Worm (Caenorhabditis elegans) whole organism, late embryonic: ENCODE results near the gene F40F11.3.

Experiments used
- C08G9.2 ChIP-seq: sonication (generic microtip); optimal IDR thresholded peaks from 2 replicates; lab custom pipeline; 2016; ENCODE audit warnings: mild to moderate bottlenecking, missing genetic modification characterization, moderate library complexity, missing compliant biosample characterization
- C38D4.7 ChIP-seq: fragments of 200-800 bp; sonication (Bioruptor generic); optimal IDR thresholded peaks from 2 replicates; lab custom pipeline; 2018; ENCODE audit warnings: mild to moderate bottlenecking, missing genetic modification characterization, moderate library complexity, missing compliant biosample characterization
- T23F11.4 ChIP-seq: fragments of 200-800 bp; sonication (Bioruptor generic); optimal IDR thresholded peaks from 2 replicates; lab custom pipeline; 2018; ENCODE audit warnings: mild to moderate bottlenecking, missing genetic modification characterization, missing compliant biosample characterization
- Y22D7AL.16 ChIP-seq: sonication (generic microtip); optimal IDR thresholded peaks from 2 replicates; lab custom pipeline; 2016; ENCODE audit warnings: missing genetic modification characterization, missing compliant biosample characterization
- ceh-18 ChIP-seq: sonication (generic microtip); optimal IDR thresholded peaks from 2 replicates; lab custom pipeline; 2016; ENCODE audit warnings: missing genetic modification characterization, missing compliant biosample characterization
- ceh-22 ChIP-seq: sonication (generic microtip); optimal IDR thresholded peaks from 2 replicates; lab custom pipeline; 2017; ENCODE audit warnings: missing biosample characterization, missing genetic modification characterization
- ceh-30 ChIP-seq: fragments of 150-350 bp; optimal IDR thresholded peaks from 2 replicates; lab custom pipeline; 2014; ENCODE audit warnings: missing biosample characterization, missing genetic modification characterization
- ceh-34 ChIP-seq: sonication (generic microtip); optimal IDR thresholded peaks from 2 replicates; lab custom pipeline; 2016; ENCODE audit warnings: mild to moderate bottlenecking, missing genetic modification characterization, missing compliant biosample characterization
- ceh-6 ChIP-seq: fragments of 200-800 bp; sonication (Bioruptor generic); optimal IDR thresholded peaks from 2 replicates; lab custom pipeline; 2018; ENCODE audit warnings: mild to moderate bottlenecking, missing genetic modification characterization, missing compliant biosample characterization
- ceh-9 ChIP-seq: sonication (generic microtip); optimal IDR thresholded peaks from 2 replicates; lab custom pipeline; 2016; ENCODE audit warnings: mild to moderate bottlenecking, missing genetic modification characterization, inconsistent platforms, missing compliant biosample characterization
- dmd-4 ChIP-seq: sonication (generic microtip); optimal IDR thresholded peaks from 2 replicates; lab custom pipeline; 2016; ENCODE audit warnings: borderline replicate concordance, missing genetic modification characterization, missing compliant biosample characterization
- dve-1 ChIP-seq: sonication (generic microtip); optimal IDR thresholded peaks from 2 replicates; lab custom pipeline; 2017; ENCODE audit warnings: antibody characterized with exemption, mild to moderate bottlenecking, missing genetic modification characterization, missing compliant biosample characterization
- elt-4 ChIP-seq: sonication (generic microtip); optimal IDR thresholded peaks from 2 replicates; lab custom pipeline; 2016; ENCODE audit warnings: missing genetic modification characterization, missing compliant biosample characterization
- eyg-1 ChIP-seq: sonication (generic microtip); optimal IDR thresholded peaks from 2 replicates; lab custom pipeline; 2016; ENCODE audit warnings: missing genotype, missing genetic modification characterization, missing compliant biosample characterization
- fkh-10 ChIP-seq: fragments of 150-350 bp; optimal IDR thresholded peaks from 2 replicates; lab custom pipeline; 2014; ENCODE audit warnings: missing biosample characterization, missing genetic modification reagents, missing genetic modification characterization
- fkh-6 ChIP-seq: sonication (generic microtip); optimal IDR thresholded peaks from 2 replicates; lab custom pipeline; 2016; ENCODE audit warnings: missing genetic modification characterization, missing compliant biosample characterization
- gmeb-2 ChIP-seq: sonication (generic microtip); optimal IDR thresholded peaks from 2 replicates; lab custom pipeline; 2016; ENCODE audit warnings: missing genetic modification characterization, inconsistent platforms, missing compliant biosample characterization
- hlh-13 ChIP-seq: fragments of 200-800 bp; sonication (Bioruptor generic); optimal IDR thresholded peaks from 2 replicates; lab custom pipeline; 2018; ENCODE audit warnings: mild to moderate bottlenecking, missing genetic modification characterization, missing compliant biosample characterization
- hlh-15 ChIP-seq: sonication (generic microtip); optimal IDR thresholded peaks from 2 replicates; lab custom pipeline; 2016; ENCODE audit warnings: missing genetic modification characterization, missing compliant biosample characterization
- hlh-30 ChIP-seq: sonication (generic microtip); optimal IDR thresholded peaks from 2 replicates; lab custom pipeline; 2017; ENCODE audit warnings: antibody characterized with exemption, missing genetic modification characterization, missing compliant biosample characterization; ENCODE audit not compliant: insufficient read depth
- hlh-8 ChIP-seq: sonication (generic microtip); optimal IDR thresholded peaks from 2 replicates; lab custom pipeline; 2016; ENCODE audit warnings: missing genotype, missing genetic modification characterization, missing compliant biosample characterization
- lim-6 ChIP-seq: sonication (generic microtip); optimal IDR thresholded peaks from 2 replicates; lab custom pipeline; 2016; ENCODE audit warnings: missing genetic modification characterization, missing compliant biosample characterization
- lin-11 ChIP-seq: fragments of 200-800 bp; sonication (Bioruptor generic); optimal IDR thresholded peaks from 2 replicates; lab custom pipeline; 2018; ENCODE audit warnings: mild to moderate bottlenecking, missing genetic modification characterization, missing compliant biosample characterization
- mec-3 ChIP-seq: sonication (generic microtip); optimal IDR thresholded peaks from 2 replicates; lab custom pipeline; 2016; ENCODE audit warnings: borderline replicate concordance, missing genetic modification characterization, missing compliant biosample characterization
- nfya-1 ChIP-seq: sonication (generic microtip); optimal IDR thresholded peaks from 2 replicates; lab custom pipeline; 2017; ENCODE audit warnings: missing genetic modification characterization, mild to moderate bottlenecking, missing compliant biosample characterization, antibody characterized with exemption, moderate library complexity
- nhr-232 ChIP-seq: sonication (generic microtip); optimal IDR thresholded peaks from 2 replicates; lab custom pipeline; 2016; ENCODE audit warnings: missing genetic modification characterization, missing compliant biosample characterization
- pag-3 ChIP-seq: sonication (generic microtip); optimal IDR thresholded peaks from 2 replicates; lab custom pipeline; 2016; ENCODE audit warnings: missing compliant biosample characterization, missing genetic modification characterization, borderline replicate concordance
- pat-9 ChIP-seq: fragments of 200-800 bp; sonication (Bioruptor generic); optimal IDR thresholded peaks from 2 replicates; lab custom pipeline; 2018; ENCODE audit warnings: mild to moderate bottlenecking, missing genetic modification characterization, moderate library complexity, missing compliant biosample characterization
- pax-1 ChIP-seq: fragments of 150-350 bp; optimal IDR thresholded peaks from 2 replicates; lab custom pipeline; 2014; ENCODE audit warnings: missing biosample characterization, missing genetic modification characterization
- pha-2 ChIP-seq: sonication (generic microtip); optimal IDR thresholded peaks from 2 replicates; lab custom pipeline; 2017; ENCODE audit warnings: mild to moderate bottlenecking, missing genetic modification characterization, missing compliant biosample characterization
- ref-2 ChIP-seq: sonication (generic microtip); optimal IDR thresholded peaks from 2 replicates; lab custom pipeline; 2016; ENCODE audit warnings: missing genetic modification characterization, missing compliant biosample characterization
- syd-9 ChIP-seq: sonication (generic microtip); optimal IDR thresholded peaks from 2 replicates; lab custom pipeline; 2016; ENCODE audit warnings: mild to moderate bottlenecking, missing genetic modification characterization, moderate library complexity, missing compliant biosample characterization
- tbx-2 ChIP-seq: sonication (generic microtip); optimal IDR thresholded peaks from 2 replicates; lab custom pipeline; 2016; ENCODE audit warnings: missing genetic modification characterization, missing compliant biosample characterization
- ttx-3 ChIP-seq: sonication (generic microtip); optimal IDR thresholded peaks from 2 replicates; lab custom pipeline; 2016; ENCODE audit warnings: missing genetic modification reagents, missing genetic modification characterization, missing compliant biosample characterization
- unc-3 ChIP-seq, 2 experiments: fragments of 200-800 bp in 1 of 2; sonication (Bioruptor generic) in 1 of 2; sonication (generic microtip) in 1 of 2; conservative IDR thresholded peaks in 1 of 2; optimal IDR thresholded peaks in 1 of 2; 2 replicates each; pipeline versions ENCODE4 v1.3.6 to Lab custom; 2016 to 2022; ENCODE audit warnings: missing compliant biosample characterization in 2 of 2, missing genetic modification characterization in 2 of 2, missing genetic modification reagents in 1 of 2
- unc-42 ChIP-seq: sonication (generic microtip); optimal IDR thresholded peaks from 2 replicates; lab custom pipeline; 2016; ENCODE audit warnings: missing genotype, missing genetic modification characterization, missing compliant biosample characterization
- unc-55 ChIP-seq: sonication (generic microtip); optimal IDR thresholded peaks from 2 replicates; lab custom pipeline; 2017; ENCODE audit warnings: missing biosample characterization, missing genetic modification reagents, missing genetic modification characterization
- unc-86 ChIP-seq: sonication (generic microtip); optimal IDR thresholded peaks from 2 replicates; lab custom pipeline; 2016; ENCODE audit warnings: missing genetic modification characterization, missing compliant biosample characterization
- zip-5 ChIP-seq: sonication (generic microtip); optimal IDR thresholded peaks from 2 replicates; lab custom pipeline; 2016; ENCODE audit warnings: missing genetic modification characterization, missing compliant biosample characterization

Gene F40F11.3

DNA sequence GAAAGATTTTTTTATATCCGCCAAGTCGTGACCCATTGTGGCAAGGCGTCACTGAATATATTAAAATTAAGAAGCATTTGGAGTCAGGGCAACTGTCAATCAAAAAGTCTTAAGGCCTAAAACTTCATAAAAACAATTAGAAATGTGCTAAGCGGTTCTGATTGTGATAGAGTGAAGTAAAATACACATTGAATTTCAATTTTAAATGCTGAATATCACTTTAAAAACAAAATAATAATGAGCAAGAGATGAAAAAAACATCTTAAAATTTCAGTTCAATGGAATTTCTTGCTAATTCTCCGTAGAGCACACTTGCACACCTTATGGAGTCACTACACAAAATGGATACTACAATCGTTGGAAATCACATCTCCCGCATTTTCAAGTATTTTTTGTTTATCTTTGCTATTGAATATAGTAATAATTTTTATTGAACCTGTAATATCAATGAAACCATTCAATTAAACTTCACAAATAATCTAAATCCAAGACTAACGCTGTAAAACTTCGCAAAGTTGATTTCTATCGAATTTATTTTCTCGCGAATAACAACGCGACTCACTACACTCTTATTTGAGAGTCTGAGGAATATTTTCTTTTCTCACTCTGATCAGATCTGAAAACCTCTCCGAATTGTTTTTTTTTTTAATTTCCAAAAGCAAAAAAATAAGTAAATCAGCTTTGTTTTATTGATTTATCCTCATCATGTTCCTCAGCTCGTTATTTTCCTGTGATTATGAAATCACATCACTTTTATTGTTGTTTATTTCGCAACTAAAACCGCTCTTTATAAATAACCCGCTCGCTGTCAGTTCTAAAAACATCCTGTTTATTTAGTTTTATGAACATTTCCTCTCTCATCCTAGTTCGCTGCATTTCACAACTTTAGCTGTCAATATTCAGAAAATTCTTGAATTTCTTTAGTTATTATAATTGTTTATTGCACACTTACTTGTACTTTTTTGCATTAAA lies 41.9 kb upstream of the F40F11.3 start, which contains the start of gene mars-1 (continued):
- TF ChIP-seq ceh-18 (tag; lab: Kevin White, UChicago): peak; percentile 50
- TF ChIP-seq ttx-3 (tag; lab: Kevin White, UChicago): no peak
- peak; percentile 57 for TF ChIP-seq unc-86 (tag; lab: Kevin White, UChicago)
- TF ChIP-seq mec-3 (tag; lab: Kevin White, UChicago): peak; percentile 49

DNA sequence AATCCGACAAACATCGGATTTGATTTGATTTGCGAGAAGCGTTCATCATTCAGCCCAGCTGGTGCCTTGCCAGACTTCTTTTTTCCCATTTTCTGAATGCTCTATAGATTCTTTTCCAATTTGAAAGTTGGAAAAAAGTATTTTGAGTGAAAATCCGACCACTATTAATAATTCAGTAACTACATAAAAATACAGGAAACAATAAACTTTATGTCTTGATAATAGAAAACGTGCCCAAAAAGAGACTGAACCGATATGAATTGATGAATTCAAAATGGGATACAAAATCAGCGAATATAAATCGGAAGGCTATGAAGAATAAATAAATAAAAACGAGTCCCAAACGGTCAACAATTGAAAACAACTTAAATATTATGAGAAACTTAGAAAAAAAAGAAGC lies 37.9 kb upstream of the F40F11.3 start, which contains the start of gene F58B3.4:
F58B3.4 (minus strand) TSS at position 101 of the 400 bp plus-strand sequence.
- TF ChIP-seq zip-5 (tag; lab: Kevin White, UChicago) (no peak), hlh-15 (tag; lab: Kevin White, UChicago) (no peak), gmeb-2 (tag; lab: Kevin White, UChicago) (no peak), eyg-1 (no peak), unc-3 (GFP tag; conservative IDR thresholded peaks at IDR 0.05; lab: Robert Waterston, UW) (no peak), unc-3 (tag; optimal IDR thresholded peaks at IDR 0.05; lab: Kevin White, UChicago) (no peak), unc-55 (GFP tag; lab: Kevin White, UChicago) (no peak), ceh-34 (no peak), pag-3 (tag; lab: Kevin White, UChicago) (no peak), ceh-6 (GFP tag; lab: Kevin White, UChicago) (no peak), hlh-8 (no peak), pax-1 (tag; lab: Kevin White, UChicago) (no peak), ref-2 (no peak), syd-9 (tag; lab: Kevin White, UChicago) (no peak), nfya-1 (tag; lab: Kevin White, UChicago) (no peak), elt-4 (tag; lab: Kevin White, UChicago) (no peak), pat-9 (tag; lab: Kevin White, UChicago) (no peak), dve-1 (no peak)

DNA sequence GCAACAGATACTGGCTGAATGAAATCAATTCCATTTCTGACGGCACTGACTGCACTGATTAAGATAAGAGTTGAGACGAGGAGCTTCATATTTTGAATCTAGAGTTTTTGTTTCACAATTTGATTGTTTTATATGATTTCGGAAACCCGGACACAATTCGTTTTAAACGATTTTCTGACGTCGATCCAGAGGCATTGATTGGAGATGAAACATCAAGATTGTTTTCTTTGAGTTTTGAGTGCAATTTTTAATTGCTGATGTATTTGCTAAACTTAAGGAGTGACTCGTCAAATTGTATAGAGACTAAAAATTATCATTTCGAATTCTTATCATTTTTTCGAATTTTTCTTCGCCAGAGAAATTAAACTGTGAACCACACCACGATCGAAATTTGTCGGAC lies 34.0 kb upstream of the F40F11.3 start, which contains the start of gene lys-6:
lys-6 (minus strand) TSS at position 101 of the 400 bp plus-strand sequence.
- no peak for TF ChIP-seq hlh-30 (tag; lab: Kevin White, UChicago)
- TF ChIP-seq dmd-4 (tag; lab: Kevin White, UChicago): no peak
- no peak for TF ChIP-seq hlh-13
- no peak for TF ChIP-seq nhr-232 (tag; lab: Kevin White, UChicago)
- no peak for TF ChIP-seq ceh-30
- TF ChIP-seq lin-11: no peak
- TF ChIP-seq, all 69 proteins: peak for 0

DNA sequence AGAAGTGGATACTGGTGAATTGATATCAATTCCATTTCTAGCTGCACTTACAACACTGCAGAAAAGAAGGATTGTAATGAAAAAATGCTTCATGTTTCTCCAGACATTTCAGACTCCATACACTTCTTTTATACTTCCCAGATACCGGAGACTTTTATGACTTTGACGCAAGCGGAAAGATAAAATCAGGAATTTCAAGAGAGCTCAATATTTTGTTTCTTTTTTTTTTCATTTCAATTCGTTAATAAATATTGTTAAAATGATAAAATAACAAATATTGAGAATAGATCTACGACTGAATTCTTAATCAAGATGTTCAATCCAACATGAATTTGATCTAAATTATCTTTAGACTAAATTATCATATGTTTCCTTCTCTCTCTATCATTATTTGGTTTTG lies 31.7 kb upstream of the F40F11.3 start, which contains the start of gene lys-5:
lys-5 (minus strand) TSS at position 101 of the 400 bp plus-strand sequence.
- TF ChIP-seq fkh-6 (tag; lab: Kevin White, UChicago): no peak
- TF ChIP-seq Y22D7AL.16 (tag; lab: Kevin White, UChicago): no peak
- no peak for TF ChIP-seq ceh-9 (tag; lab: Kevin White, UChicago)
- TF ChIP-seq T23F11.4 (GFP tag; lab: Kevin White, UChicago): no peak
- TF ChIP-seq tbx-2 (tag; lab: Kevin White, UChicago): no peak
- TF ChIP-seq unc-3 (GFP tag; conservative IDR thresholded peaks at IDR 0.05; lab: Robert Waterston, UW): no peak
- TF ChIP-seq unc-3 (tag; optimal IDR thresholded peaks at IDR 0.05; lab: Kevin White, UChicago): no peak
- TF ChIP-seq ceh-22: no peak
- TF ChIP-seq pha-2 (tag; lab: Kevin White, UChicago): no peak
- TF ChIP-seq nfya-1 (tag; lab: Kevin White, UChicago): no peak
- no peak for TF ChIP-seq unc-42 (tag; lab: Kevin White, UChicago)
- TF ChIP-seq C08G9.2 (tag; lab: Kevin White, UChicago): no peak
- no peak for TF ChIP-seq lim-6
- no peak for TF ChIP-seq unc-55 (GFP tag; lab: Kevin White, UChicago)
- no peak for TF ChIP-seq eyg-1
- no peak for TF ChIP-seq C38D4.7 (GFP tag; lab: Kevin White, UChicago)
- no peak for TF ChIP-seq ceh-18 (tag; lab: Kevin White, UChicago)
- no peak for TF ChIP-seq hlh-30 (tag; lab: Kevin White, UChicago)
- TF ChIP-seq fkh-10: no peak
- TF ChIP-seq, all 69 proteins: peak for 0
